Fruit fly (Drosophila melanogaster) whole organism, embryonic: ENCODE measurements around the gene CG5883.
A peak's percentile ranks its signal among the peaks of the same experiment; 100 is the strongest.

Experiments used
- CG10147 ChIP-seq: fragments of 200-800 bp; sonication (Bioruptor generic); optimal IDR thresholded peaks from 2 replicates; lab custom pipeline; 2019; ENCODE audit warnings: missing biosample characterization, mild to moderate bottlenecking, missing genetic modification characterization, moderate library complexity
- CG10267 ChIP-seq: fragments of 200-800 bp; sonication (Bioruptor generic); optimal IDR thresholded peaks from 2 replicates; lab custom pipeline; 2018; ENCODE audit warnings: missing biosample characterization, mild to moderate bottlenecking, missing genetic modification characterization, moderate library complexity
- CG10321 ChIP-seq: fragments of 200-800 bp; sonication (Bioruptor generic); IDR thresholded peaks from 2 replicates; pipeline ENCODE4 v1.3.6; 2022; ENCODE audit warnings: missing biosample characterization, missing genetic modification characterization
- CG10543 ChIP-seq: fragments of 200-800 bp; sonication (Bioruptor generic); optimal IDR thresholded peaks from 3 replicates; lab custom pipeline; 2017; ENCODE audit warnings: missing biosample characterization, mild to moderate bottlenecking, missing genetic modification characterization, moderate library complexity
- CG11456 ChIP-seq: fragments of 200-800 bp; sonication (Bioruptor generic); IDR thresholded peaks from 3 replicates; pipeline ENCODE4 v1.3.6; 2022; ENCODE audit warnings: missing biosample characterization, missing genetic modification characterization
- CG11695 ChIP-seq: fragments of 200-800 bp; sonication (Bioruptor generic); IDR thresholded peaks from 3 replicates; pipeline ENCODE4 v1.3.6; 2022; ENCODE audit warnings: missing biosample characterization, missing genetic modification characterization
- CG12104 ChIP-seq: fragments of 200-800 bp; sonication (Bioruptor generic); optimal IDR thresholded peaks from 3 replicates; lab custom pipeline; 2016; ENCODE audit warnings: missing biosample characterization, missing genetic modification characterization
- CG15011 ChIP-seq: fragments of 200-800 bp; sonication (Bioruptor generic); optimal IDR thresholded peaks from 3 replicates; lab custom pipeline; 2018; ENCODE audit warnings: missing biosample characterization, mild to moderate bottlenecking, missing genetic modification characterization
- CG15696 ChIP-seq: fragments of 200-800 bp; sonication (Bioruptor generic); optimal IDR thresholded peaks from 2 replicates; lab custom pipeline; 2019; ENCODE audit warnings: missing biosample characterization, mild to moderate bottlenecking, missing genetic modification characterization, moderate library complexity
- CG18011 ChIP-seq: fragments of 200-800 bp; sonication (Bioruptor generic); optimal IDR thresholded peaks from 2 replicates; lab custom pipeline; 2017; ENCODE audit warnings: missing biosample characterization, missing genetic modification characterization, mild to moderate bottlenecking, moderate library complexity, missing genotype
- CG32772 ChIP-seq: fragments of 200-800 bp; sonication (Bioruptor generic); IDR thresholded peaks from 2 replicates; pipeline ENCODE4 v1.3.6; 2022; ENCODE audit warnings: missing biosample characterization, missing genetic modification characterization
- CG3407 ChIP-seq: fragments of 200-800 bp; sonication (Bioruptor generic); optimal IDR thresholded peaks from 2 replicates; lab custom pipeline; 2018; ENCODE audit warnings: missing biosample characterization, mild to moderate bottlenecking, missing genetic modification characterization
- CG7372 ChIP-seq: fragments of 200-800 bp; sonication (Bioruptor generic); IDR thresholded peaks from 2 replicates; pipeline ENCODE4 v1.3.6; 2022; ENCODE audit warnings: missing biosample characterization, missing genetic modification characterization
- CG8478 ChIP-seq: fragments of >200 bp; optimal IDR thresholded peaks from 2 replicates; lab custom pipeline; 2018
- CG9876 ChIP-seq: fragments of 200-800 bp; sonication (Bioruptor generic); optimal IDR thresholded peaks from 2 replicates; lab custom pipeline; 2016; ENCODE audit warnings: missing biosample characterization, missing genetic modification characterization
- CkIIα-i1 ChIP-seq: fragments of 200-800 bp; sonication (Bioruptor generic); IDR thresholded peaks from 2 replicates; pipeline ENCODE4 v1.3.6; 2022; ENCODE audit warnings: missing biosample characterization, missing genetic modification characterization
- D19A ChIP-seq: fragments of 200-800 bp; optimal IDR thresholded peaks from 3 replicates; lab custom pipeline; 2019; ENCODE audit warnings: missing biosample characterization, mild to moderate bottlenecking, missing genetic modification characterization, moderate library complexity
- Fer3 ChIP-seq: fragments of 200-800 bp; sonication (Bioruptor generic); optimal IDR thresholded peaks from 2 replicates; lab custom pipeline; 2018; ENCODE audit warnings: missing biosample characterization, mild to moderate bottlenecking, missing genetic modification characterization, moderate library complexity
- GATAe ChIP-seq: fragments of 200-800 bp; sonication (Bioruptor generic); conservative IDR thresholded peaks from 2 replicates; pipeline ENCODE4 v1.3.6; 2022; ENCODE audit warnings: missing biosample characterization, missing genetic modification characterization
- Hey ChIP-seq: fragments of 200-800 bp; sonication (Bioruptor generic); optimal IDR thresholded peaks from 3 replicates; lab custom pipeline; 2018; ENCODE audit warnings: missing biosample characterization, mild to moderate bottlenecking, missing genetic modification characterization
- HmgD ChIP-seq: fragments of 200-800 bp; sonication (Bioruptor generic); optimal IDR thresholded peaks from 3 replicates; lab custom pipeline; 2016; ENCODE audit warnings: missing biosample characterization, missing genetic modification characterization
- Mrtf ChIP-seq: fragments of 200-800 bp; sonication (Bioruptor generic); IDR thresholded peaks from 3 replicates; pipeline ENCODE4 v1.3.6; 2022; ENCODE audit warnings: missing biosample characterization, missing genetic modification characterization
- NC2β ChIP-seq: fragments of 200-800 bp; sonication (Bioruptor generic); optimal IDR thresholded peaks from 2 replicates; lab custom pipeline; 2016; ENCODE audit warnings: missing biosample characterization, missing genetic modification characterization
- Poxn ChIP-seq: fragments of 200-800 bp; sonication (Bioruptor generic); IDR thresholded peaks from 2 replicates; pipeline ENCODE4 v1.3.6; 2022; ENCODE audit warnings: missing biosample characterization, missing genetic modification characterization
- Spps ChIP-seq: fragments of 200-800 bp; sonication (Bioruptor generic); optimal IDR thresholded peaks from 2 replicates; lab custom pipeline; 2018; ENCODE audit warnings: missing biosample characterization, mild to moderate bottlenecking, missing genetic modification characterization
- ato ChIP-seq: fragments of 200-800 bp; sonication (Bioruptor generic); IDR thresholded peaks from 2 replicates; pipeline ENCODE4 v1.3.6; 2022; ENCODE audit warnings: missing biosample characterization, missing genetic modification characterization; ENCODE audit not compliant: partially characterized antibody
- crol ChIP-seq: fragments of 200-800 bp; sonication (Bioruptor generic); IDR thresholded peaks from 2 replicates; pipeline ENCODE4 v1.3.6; 2022; ENCODE audit warnings: missing biosample characterization, missing genetic modification characterization
- crp ChIP-seq, 2 experiments: fragments of 200-800 bp; sonication (Bioruptor generic); optimal IDR thresholded peaks; 2 replicates in 1 of 2; 3 replicates in 1 of 2; lab custom pipeline; 2017; ENCODE audit warnings: missing biosample characterization in 2 of 2, missing genetic modification characterization in 2 of 2, mild to moderate bottlenecking in 1 of 2, moderate library complexity in 1 of 2
- dati ChIP-seq: fragments of 200-800 bp; sonication (Bioruptor generic); IDR thresholded peaks from 2 replicates; pipeline ENCODE4 v1.3.6; 2022; ENCODE audit warnings: missing biosample characterization, missing genetic modification characterization
- disco-r ChIP-seq: fragments of 200-800 bp; sonication (Bioruptor generic); optimal IDR thresholded peaks from 2 replicates; lab custom pipeline; 2016; ENCODE audit warnings: missing biosample characterization, missing genetic modification characterization
- emc ChIP-seq: fragments of 200-800 bp; sonication (Bioruptor generic); optimal IDR thresholded peaks from 2 replicates; lab custom pipeline; 2016; ENCODE audit warnings: missing biosample characterization, missing genetic modification characterization
- ewg ChIP-seq: fragments of 200-800 bp; sonication (Bioruptor generic); optimal IDR thresholded peaks from 3 replicates; lab custom pipeline; 2017; ENCODE audit warnings: mild to moderate bottlenecking, missing biosample characterization, missing genetic modification reagents, missing genetic modification characterization
- exex ChIP-seq: fragments of 200-800 bp; sonication (Bioruptor generic); optimal IDR thresholded peaks from 4 replicates; lab custom pipeline; 2018; ENCODE audit warnings: missing biosample characterization, mild to moderate bottlenecking, missing genetic modification characterization, moderate library complexity
- gfzf ChIP-seq: fragments of 200-800 bp; sonication (Bioruptor generic); optimal IDR thresholded peaks from 2 replicates; lab custom pipeline; 2016; ENCODE audit warnings: missing biosample characterization, mild to moderate bottlenecking, missing genetic modification characterization, moderate library complexity
- grn ChIP-seq: fragments of 200-800 bp; sonication (Bioruptor generic); optimal IDR thresholded peaks from 3 replicates; lab custom pipeline; 2017; ENCODE audit warnings: missing biosample characterization, missing genetic modification characterization
- insv ChIP-seq, 2 experiments: fragments of 200-800 bp; sonication (Bioruptor generic); optimal IDR thresholded peaks; 3 replicates each; lab custom pipeline; 2016 to 2018; ENCODE audit warnings: missing biosample characterization in 2 of 2, missing genetic modification characterization in 2 of 2
- mirr ChIP-seq: fragments of 200-800 bp; sonication (Bioruptor generic); optimal IDR thresholded peaks from 3 replicates; lab custom pipeline; 2018; ENCODE audit warnings: missing biosample characterization, mild to moderate bottlenecking, missing genetic modification characterization
- org-1 ChIP-seq: fragments of 200-800 bp; sonication (Bioruptor generic); optimal IDR thresholded peaks from 2 replicates; lab custom pipeline; 2017; ENCODE audit warnings: missing biosample characterization, missing genetic modification characterization
- otp ChIP-seq: fragments of 200-800 bp; sonication (Bioruptor generic); IDR thresholded peaks from 3 replicates; pipeline ENCODE4, ENCODE4 v1.3.6; 2022; ENCODE audit warnings: missing biosample characterization, missing genetic modification characterization
- run ChIP-seq: fragments of 200-800 bp; sonication (Bioruptor generic); optimal IDR thresholded peaks from 3 replicates; lab custom pipeline; 2018; ENCODE audit warnings: missing biosample characterization, mild to moderate bottlenecking, missing genetic modification characterization
- sd ChIP-seq: fragments of 200-800 bp; sonication (Bioruptor generic); optimal IDR thresholded peaks from 3 replicates; lab custom pipeline; 2018; ENCODE audit warnings: missing biosample characterization, mild to moderate bottlenecking, missing genetic modification characterization, moderate library complexity
- shn ChIP-seq: fragments of 200-800 bp; sonication (Bioruptor generic); optimal IDR thresholded peaks from 3 replicates; lab custom pipeline; 2016; ENCODE audit warnings: missing biosample characterization, missing genetic modification characterization
- slp2 ChIP-seq: fragments of 200-800 bp; sonication (Bioruptor generic); optimal IDR thresholded peaks from 2 replicates; lab custom pipeline; 2016; ENCODE audit warnings: missing biosample characterization, missing genetic modification characterization
- so ChIP-seq: fragments of 200-800 bp; sonication (Bioruptor generic); IDR thresholded peaks from 3 replicates; pipeline ENCODE4 v1.3.6; 2022; ENCODE audit warnings: missing biosample characterization, missing genetic modification characterization
- tap ChIP-seq: fragments of 200-800 bp; optimal IDR thresholded peaks from 3 replicates; lab custom pipeline; 2019; ENCODE audit warnings: missing biosample characterization, mild to moderate bottlenecking, missing genetic modification characterization, moderate library complexity
- tll ChIP-seq, 2 experiments: fragments of 200-800 bp in 1 of 2; fragments of >200 bp in 1 of 2; sonication (Bioruptor generic) in 1 of 2; optimal IDR thresholded peaks; 2 replicates each; lab custom pipeline; 2017 to 2019; ENCODE audit warnings: missing biosample characterization in 2 of 2, missing genetic modification characterization in 2 of 2, mild to moderate bottlenecking in 1 of 2, moderate library complexity in 1 of 2
- toy ChIP-seq: fragments of 200-800 bp; sonication (Bioruptor generic); IDR thresholded peaks from 2 replicates; pipeline ENCODE4 v1.3.6; 2022; ENCODE audit warnings: missing biosample characterization, missing genetic modification characterization
- zen2 ChIP-seq: fragments of 200-800 bp; sonication (Bioruptor generic); IDR thresholded peaks from 3 replicates; pipeline ENCODE4 v1.3.6; 2022; ENCODE audit warnings: missing biosample characterization, missing genetic modification characterization; ENCODE audit not compliant: partially characterized antibody

The CG5883 gene

dm6 chr3L:11953783-11954182, 9.1 kb upstream of the CG5883 start, which contains the start of gene CG7248:
Gene CG7248, plus strand, starts transcription at chr3L:11954083.
- peak; percentile 70 for TF ChIP-seq exex
- no peak for TF ChIP-seq CG11695 (GFP tag; lab: Robert Waterston, UW)
- TF ChIP-seq crp (GFP tag; optimal IDR thresholded peaks at IDR 0.05; lab: Kevin White, UChicago) = no peak
- TF ChIP-seq HmgD (GFP tag; lab: Kevin White, UChicago) = no peak
- no peak for TF ChIP-seq CG10321 (GFP tag; lab: Robert Waterston, UW)

- TF ChIP-seq CG15011 (GFP tag; lab: Kevin White, UChicago) (no peak), emc (GFP tag; lab: Kevin White, UChicago) (no peak), CG10147 (no peak), run (no peak), so (no peak), org-1 (GFP tag; lab: Kevin White, UChicago) (no peak)
These were observed 8.6 kb upstream of the CG5883 start, which contains the start of gene obst-G for dm6 chr3L:11953217-11953616. Gene obst-G, minus strand, starts transcription at chr3L:11953317.

dm6 chr3L:11949539-11949938, 4.9 kb upstream of the CG5883 start, which contains the start of gene CG17826:
Gene CG17826, plus strand, starts transcription at chr3L:11949839.
- TF ChIP-seq gfzf (GFP tag; lab: Kevin White, UChicago) (no peak), insv (GFP tag; optimal IDR thresholded peaks at IDR 0.05; lab: Kevin White, UChicago) (no peak), CG10267 (no peak), ewg (no peak), tll (GFP tag; optimal IDR thresholded peaks at IDR 0.05; lab: Kevin White, UChicago) (no peak), CkIIα-i1 (GFP tag; lab: Robert Waterston, UW) (no peak), CG18011 (GFP tag; lab: Kevin White, UChicago) (no peak), Mrtf (no peak)

- TF ChIP-seq grn (GFP tag; lab: Kevin White, UChicago) (peak; percentile 82), CG7372 (GFP tag; lab: Robert Waterston, UW) (no peak), crol (no peak), CG9876 (GFP tag; lab: Kevin White, UChicago) (no peak), Spps (tag; lab: Kevin White, UChicago) (no peak), dati (GFP tag; lab: Robert Waterston, UW) (no peak), NC2β (GFP tag; lab: Kevin White, UChicago) (no peak), disco-r (GFP tag; lab: Kevin White, UChicago) (no peak), otp (GFP tag; lab: Robert Waterston, UW) (no peak), Hey (tag; lab: Kevin White, UChicago) (peak; percentile 87), sd (tag; lab: Kevin White, UChicago) (no peak), CG8478 (lab: Kevin White, UChicago) (no peak), zen2 (GFP tag; lab: Robert Waterston, UW) (no peak), CG11456 (GFP tag; lab: Robert Waterston, UW) (no peak), toy (GFP tag; lab: Robert Waterston, UW) (no peak), CG3407 (no peak), CG32772 (GFP tag; lab: Robert Waterston, UW) (no peak), CG10543 (GFP tag; lab: Kevin White, UChicago) (no peak), ato (GFP tag; lab: Robert Waterston, UW) (no peak), shn (GFP tag; lab: Kevin White, UChicago) (no peak), Poxn (GFP tag; lab: Robert Waterston, UW) (no peak), GATAe (GFP tag; lab: Robert Waterston, UW) (peak; percentile 46; the same call in 1 of the 2 replicates), tap (tag; lab: Kevin White, UChicago) (no peak), exex (peak; percentile 96), mirr (GFP tag; lab: Kevin White, UChicago) (peak; percentile 54), CG15696 (tag; lab: Kevin White, UChicago) (no peak), D19A (tag; lab: Kevin White, UChicago) (no peak), slp2 (GFP tag; lab: Kevin White, UChicago) (no peak), Fer3 (tag; lab: Kevin White, UChicago) (no peak), CG12104 (GFP tag; lab: Kevin White, UChicago) (no peak)
These were observed 2.7 kb upstream of the CG5883 start, which contains the start of gene CG7252 for dm6 chr3L:11947357-11947756. Gene CG7252, plus strand, starts transcription at chr3L:11947675.
